Worm (Caenorhabditis elegans) whole organism, young adult: Measurements from ENCODE around the gene C50F4.9.
A peak's percentile ranks its signal among the peaks of the same experiment; 100 is the strongest.

Experiments used
- B0336.3 ChIP-seq: fragments of 200-800 bp; sonication (Bioruptor generic); IDR thresholded peaks from 2 replicates; pipeline ENCODE4 v1.3.6; 2022; ENCODE audit warnings: missing genetic modification characterization, missing compliant biosample characterization
- D2030.7 ChIP-seq: fragments of 200-800 bp; sonication (Bioruptor generic); IDR thresholded peaks from 2 replicates; pipeline ENCODE4 v1.3.6; 2022; ENCODE audit warnings: missing genetic modification reagents, missing genetic modification characterization, missing compliant biosample characterization
- F10E7.11 ChIP-seq: sonication (generic microtip); optimal IDR thresholded peaks from 2 replicates; lab custom pipeline; 2017; ENCODE audit warnings: mild to moderate bottlenecking, missing genetic modification characterization, moderate library complexity, missing compliant biosample characterization
- F57C9.4 ChIP-seq: sonication (generic microtip); optimal IDR thresholded peaks from 2 replicates; lab custom pipeline; 2017; ENCODE audit warnings: mild to moderate bottlenecking, missing genetic modification characterization, missing compliant biosample characterization
- Y67H2A.10 ChIP-seq: fragments of 200-800 bp; sonication (Bioruptor generic); conservative IDR thresholded peaks from 2 replicates; pipeline ENCODE4 v1.3.6; 2022; ENCODE audit warnings: missing genetic modification reagents, missing genetic modification characterization, missing compliant biosample characterization
- Y79H2A.3 ChIP-seq: fragments of 200-800 bp; sonication (Bioruptor generic); conservative IDR thresholded peaks from 2 replicates; pipeline ENCODE4 v1.3.6; 2022; ENCODE audit warnings: missing genetic modification reagents, missing genetic modification characterization, missing compliant biosample characterization
- ama-1 ChIP-seq, 3 experiments: fragments of 150-350 bp in 1 of 3; sonication (generic microtip) in 2 of 3; optimal IDR thresholded peaks; 2 replicates each; lab custom pipeline; 2014 to 2018; ENCODE audit warnings: missing biosample characterization in 2 of 3, missing genetic modification characterization in 2 of 3, missing genetic modification reagents in 2 of 3
- attf-5 ChIP-seq: fragments of 200-800 bp; sonication (Bioruptor generic); optimal IDR thresholded peaks from 2 replicates; lab custom pipeline; 2018; ENCODE audit warnings: mild to moderate bottlenecking, missing genetic modification characterization, missing compliant biosample characterization
- bed-2 ChIP-seq: fragments of 200-800 bp; sonication (Bioruptor generic); IDR thresholded peaks from 2 replicates; pipeline ENCODE4 v1.3.6; 2022; ENCODE audit warnings: missing genetic modification reagents, missing genetic modification characterization, missing compliant biosample characterization
- cebp-2 ChIP-seq: fragments of 200-800 bp; sonication (Bioruptor generic); IDR thresholded peaks from 2 replicates; pipeline ENCODE4 v1.3.6; 2022; ENCODE audit warnings: missing genetic modification characterization, missing compliant biosample characterization
- ceh-100 ChIP-seq: fragments of 200-800 bp; sonication (Bioruptor generic); IDR thresholded peaks from 2 replicates; pipeline ENCODE4 v1.3.6; 2022; ENCODE audit warnings: missing genetic modification reagents, missing genetic modification characterization, missing compliant biosample characterization
- die-1 ChIP-seq: sonication (generic microtip); optimal IDR thresholded peaks from 2 replicates; lab custom pipeline; 2016; ENCODE audit warnings: missing genotype, mild to moderate bottlenecking, missing genetic modification characterization, missing compliant biosample characterization
- dox-1 ChIP-seq: fragments of 200-800 bp; sonication (Bioruptor generic); IDR thresholded peaks from 2 replicates; pipeline ENCODE4 v1.3.6; 2022; ENCODE audit warnings: missing genetic modification reagents, missing genetic modification characterization, missing compliant biosample characterization
- gei-17 ChIP-seq: fragments of 200-800 bp; sonication (Bioruptor generic); optimal IDR thresholded peaks from 2 replicates; lab custom pipeline; 2018; ENCODE audit warnings: mild to moderate bottlenecking, missing genetic modification characterization, missing compliant biosample characterization
- hmg-20 ChIP-seq: fragments of 200-800 bp; sonication (Bioruptor generic); IDR thresholded peaks from 2 replicates; pipeline ENCODE4 v1.3.6; 2022; ENCODE audit warnings: missing genetic modification reagents, missing genetic modification characterization, missing compliant biosample characterization
- let-526 ChIP-seq: fragments of 200-800 bp; sonication (Bioruptor generic); IDR thresholded peaks from 2 replicates; pipeline ENCODE4 v1.3.6; 2022; ENCODE audit warnings: missing genetic modification reagents, missing genetic modification characterization, missing compliant biosample characterization
- lin-54 ChIP-seq: fragments of 200-800 bp; sonication (Bioruptor generic); optimal IDR thresholded peaks from 2 replicates; lab custom pipeline; 2018; ENCODE audit warnings: mild to moderate bottlenecking, missing genetic modification characterization, missing compliant biosample characterization
- lsl-1 ChIP-seq: fragments of 200-800 bp; sonication (Bioruptor generic); optimal IDR thresholded peaks from 2 replicates; lab custom pipeline; 2018; ENCODE audit warnings: mild to moderate bottlenecking, missing genetic modification characterization, moderate library complexity, missing compliant biosample characterization
- lsy-27 ChIP-seq: sonication (generic microtip); optimal IDR thresholded peaks from 2 replicates; lab custom pipeline; 2017; ENCODE audit warnings: missing genetic modification characterization, mild to moderate bottlenecking, missing compliant biosample characterization, antibody characterized with exemption, missing genotype, borderline replicate concordance; ENCODE audit not compliant: insufficient read depth
- nhr-179 ChIP-seq: sonication (generic microtip); optimal IDR thresholded peaks from 2 replicates; lab custom pipeline; 2016; ENCODE audit warnings: mild to moderate bottlenecking, missing genetic modification characterization, missing compliant biosample characterization
- nhr-80 ChIP-seq: sonication (generic microtip); optimal IDR thresholded peaks from 2 replicates; lab custom pipeline; 2016; ENCODE audit warnings: missing genetic modification characterization, missing compliant biosample characterization
- rcor-1 ChIP-seq: fragments of 200-800 bp; sonication (Bioruptor generic); IDR thresholded peaks from 2 replicates; pipeline ENCODE4 v1.3.6; 2022; ENCODE audit warnings: missing genetic modification reagents, missing genetic modification characterization, missing compliant biosample characterization
- rpc-1 ChIP-seq, 2 experiments: fragments of 150-350 bp in 1 of 2; sonication (generic microtip) in 1 of 2; optimal IDR thresholded peaks; 2 replicates each; lab custom pipeline; 2014 to 2018; ENCODE audit warnings: missing biosample characterization in 1 of 2, missing genetic modification characterization in 1 of 2, missing genetic modification reagents in 1 of 2, missing genotype in 1 of 2
- sdz-38 ChIP-seq: sonication (generic microtip); optimal IDR thresholded peaks from 2 replicates; lab custom pipeline; 2016; ENCODE audit warnings: missing genotype, missing genetic modification characterization, missing compliant biosample characterization
- sea-2 ChIP-seq: fragments of 200-800 bp; sonication (Bioruptor generic); IDR thresholded peaks from 2 replicates; pipeline ENCODE4 v1.3.6; 2022; ENCODE audit warnings: missing genetic modification characterization, missing compliant biosample characterization
- snpc-4 ChIP-seq, 5 experiments: fragments of 150-350 bp in 1 of 5; sonication (generic microtip) in 4 of 5; optimal IDR thresholded peaks; 2 replicates each; lab custom pipeline; 2014 to 2018; ENCODE audit warnings: missing genetic modification characterization in 5 of 5, missing biosample characterization in 3 of 5, antibody characterized with exemption in 2 of 5, mild to moderate bottlenecking in 2 of 5, missing compliant biosample characterization in 2 of 5, missing genotype in 2 of 5, moderate library complexity in 2 of 5, missing genetic modification reagents in 1 of 5
- somi-1 ChIP-seq: fragments of 200-800 bp; sonication (Bioruptor generic); optimal IDR thresholded peaks from 2 replicates; lab custom pipeline; 2018; ENCODE audit warnings: mild to moderate bottlenecking, missing genetic modification characterization, missing compliant biosample characterization
- sptf-2 ChIP-seq: fragments of 200-800 bp; sonication (Bioruptor generic); optimal IDR thresholded peaks from 2 replicates; lab custom pipeline; 2018; ENCODE audit warnings: mild to moderate bottlenecking, missing genetic modification characterization, missing compliant biosample characterization
- tbp1 ChIP-seq: fragments of 200-800 bp; sonication (Bioruptor generic); optimal IDR thresholded peaks from 2 replicates; lab custom pipeline; 2018; ENCODE audit warnings: mild to moderate bottlenecking, missing genetic modification characterization, missing compliant biosample characterization
- unc-130 ChIP-seq: sonication (generic microtip); optimal IDR thresholded peaks from 2 replicates; lab custom pipeline; 2016; ENCODE audit warnings: missing genetic modification reagents, missing genetic modification characterization, missing compliant biosample characterization
- xnd-1 ChIP-seq: sonication (generic microtip); optimal IDR thresholded peaks from 2 replicates; lab custom pipeline; 2016; ENCODE audit warnings: missing genotype, missing genetic modification reagents, missing genetic modification characterization, missing compliant biosample characterization
- ztf-22 ChIP-seq: fragments of 200-800 bp; sonication (Bioruptor generic); optimal IDR thresholded peaks from 2 replicates; lab custom pipeline; 2018; ENCODE audit warnings: mild to moderate bottlenecking, missing genetic modification characterization, moderate library complexity, missing compliant biosample characterization
- ztf-3 ChIP-seq: fragments of 200-800 bp; sonication (Bioruptor generic); optimal IDR thresholded peaks from 2 replicates; lab custom pipeline; 2018; ENCODE audit warnings: mild to moderate bottlenecking, missing genetic modification characterization, missing compliant biosample characterization

C50F4.9 gene

ce11 chrV:9524099-9524498, at the start of gene C50F4.9:
Gene C50F4.9, minus strand, starts transcription at chrV:9524199.
- TF ChIP-seq ztf-3 (GFP tag; lab: Kevin White, UChicago) (no peak), cebp-2 (GFP tag; lab: Robert Waterston, UW) (no peak), ceh-100 (no peak), bed-2 (GFP tag; lab: Robert Waterston, UW) (no peak), rcor-1 (no peak), sea-2 (no peak), lsl-1 (GFP tag; lab: Kevin White, UChicago) (no peak), D2030.7 (GFP tag; lab: Robert Waterston, UW) (no peak), xnd-1 (tag; lab: Kevin White, UChicago) (no peak), nhr-80 (tag; lab: Kevin White, UChicago) (no peak), attf-5 (GFP tag; lab: Kevin White, UChicago) (no peak), snpc-4 (GFP tag; optimal IDR thresholded peaks at IDR 0.05; lab: Kevin White, UChicago) (no peak), snpc-4 (tag; optimal IDR thresholded peaks at IDR 0.05; lab: Kevin White, UChicago) (no peak), rpc-1 (optimal IDR thresholded peaks at IDR 0.05; lab: Kevin White, UChicago) (no peak), rpc-1 (tag; optimal IDR thresholded peaks at IDR 0.05; lab: Kevin White, UChicago) (no peak), Y79H2A.3 (no peak)

- TF ChIP-seq ama-1 (optimal IDR thresholded peaks at IDR 0.05; lab: Kevin White, UChicago) (no peak), ama-1 (GFP tag; optimal IDR thresholded peaks at IDR 0.05; lab: Kevin White, UChicago) (no peak), F10E7.11 (tag; lab: Kevin White, UChicago) (no peak), sdz-38 (tag; lab: Kevin White, UChicago) (no peak), unc-130 (no peak), lsy-27 (no peak), F57C9.4 (tag; lab: Kevin White, UChicago) (no peak), B0336.3 (GFP tag; lab: Robert Waterston, UW) (no peak), rcor-1 (no peak), sptf-2 (no peak), tbp1 (no peak), nhr-179 (tag; lab: Kevin White, UChicago) (no peak), rpc-1 (optimal IDR thresholded peaks at IDR 0.05; lab: Kevin White, UChicago) (no peak), rpc-1 (tag; optimal IDR thresholded peaks at IDR 0.05; lab: Kevin White, UChicago) (no peak), die-1 (no peak)
Observed at ce11 chrV:9571673-9572072, 47.7 kb upstream of the C50F4.9 start.

DNA sequence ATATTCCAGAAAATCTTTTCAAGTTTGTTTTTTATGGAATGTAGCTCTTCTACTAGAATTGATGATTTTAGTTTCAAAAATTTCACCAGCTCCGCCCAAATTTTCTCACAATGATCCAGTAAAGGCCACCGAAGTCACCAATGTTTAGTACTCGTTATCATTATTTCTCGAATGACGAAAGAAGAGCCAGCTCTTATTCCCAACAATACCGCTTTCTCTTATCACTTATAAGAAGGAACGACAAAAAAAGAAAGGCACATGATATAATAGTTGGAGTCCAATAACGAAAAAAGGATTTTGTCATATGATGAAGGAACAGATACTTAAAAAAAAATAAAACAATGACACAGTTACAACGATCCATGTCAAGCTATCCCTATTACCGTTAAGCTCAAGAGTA, 47.1 kb upstream of the C50F4.9 start:
- TF ChIP-seq Y67H2A.10 (GFP tag; lab: Robert Waterston, UW): no peak
- no peak for TF ChIP-seq hmg-20 (GFP tag; lab: Robert Waterston, UW)
- TF ChIP-seq lin-54: no peak
- TF ChIP-seq somi-1 (GFP tag; lab: Kevin White, UChicago): no peak
- no peak for TF ChIP-seq dox-1
- no peak for TF ChIP-seq die-1
- TF ChIP-seq let-526 (GFP tag; lab: Robert Waterston, UW): no peak
- TF ChIP-seq gei-17 (GFP tag; lab: Kevin White, UChicago): no peak
- TF ChIP-seq ztf-22 (GFP tag; lab: Kevin White, UChicago): no peak

ce11 chrV:9570197-9570596, 46.2 kb upstream of the C50F4.9 start, which contains the start of gene F25B3.5:
Gene F25B3.5, minus strand, starts transcription at chrV:9570297.
- peak; percentile 3 for TF ChIP-seq nhr-80 (tag; lab: Kevin White, UChicago)
- no peak for TF ChIP-seq unc-130
